Fruit fly (Drosophila melanogaster) whole organism, embryonic: Measurements from ENCODE around the gene nol.

ENCODE experiments used
- CG13775 ChIP-seq: fragments of 200-800 bp; sonication (Bioruptor generic); optimal IDR thresholded peaks from 3 replicates; lab custom pipeline; 2017; ENCODE audit warnings: missing biosample characterization, mild to moderate bottlenecking, missing genetic modification characterization
- CG14014 ChIP-seq: fragments of 200-800 bp; sonication (Bioruptor generic); IDR thresholded peaks from 2 replicates; pipeline ENCODE4 v1.3.6; 2022; ENCODE audit warnings: missing biosample characterization, missing genetic modification characterization
- CG14860 ChIP-seq: fragments of 200-800 bp; sonication (Bioruptor generic); IDR thresholded peaks from 3 replicates; pipeline ENCODE4 v1.3.6; 2022; ENCODE audit warnings: missing biosample characterization, missing genetic modification characterization; ENCODE audit not compliant: partially characterized antibody
- CG14965 ChIP-seq: fragments of 200-800 bp; sonication (Bioruptor generic); optimal IDR thresholded peaks from 2 replicates; lab custom pipeline; 2016; ENCODE audit warnings: missing biosample characterization, missing genetic modification characterization, borderline replicate concordance
- CG15073 ChIP-seq: fragments of 200-800 bp; sonication (Bioruptor generic); optimal IDR thresholded peaks from 2 replicates; lab custom pipeline; 2016; ENCODE audit warnings: missing biosample characterization, missing genetic modification characterization
- CG15269 ChIP-seq: fragments of 200-800 bp; sonication (Bioruptor generic); optimal IDR thresholded peaks from 2 replicates; lab custom pipeline; 2018; ENCODE audit warnings: missing biosample characterization, mild to moderate bottlenecking, missing genetic modification characterization, moderate library complexity
- CG1529 ChIP-seq: fragments of 200-800 bp; sonication (Bioruptor generic); optimal IDR thresholded peaks from 3 replicates; lab custom pipeline; 2018; ENCODE audit warnings: missing biosample characterization, missing genetic modification characterization
- CG15514 ChIP-seq: fragments of 200-800 bp; sonication (Bioruptor generic); optimal IDR thresholded peaks from 3 replicates; lab custom pipeline; 2017; ENCODE audit warnings: missing biosample characterization, missing genetic modification characterization, mild to moderate bottlenecking, moderate library complexity, missing genetic modification reagents
- CG15601 ChIP-seq: fragments of 200-800 bp; sonication (Bioruptor generic); optimal IDR thresholded peaks from 3 replicates; lab custom pipeline; 2019; ENCODE audit warnings: missing biosample characterization, mild to moderate bottlenecking, missing genetic modification characterization, moderate library complexity
- CG17568 ChIP-seq: fragments of 200-800 bp; sonication (Bioruptor generic); optimal IDR thresholded peaks from 2 replicates; lab custom pipeline; 2018; ENCODE audit warnings: missing biosample characterization, mild to moderate bottlenecking, missing genetic modification characterization, moderate library complexity
- CG2678 ChIP-seq: fragments of 200-800 bp; sonication (Bioruptor generic); optimal IDR thresholded peaks from 3 replicates; lab custom pipeline; 2019; ENCODE audit warnings: missing biosample characterization, mild to moderate bottlenecking, missing genetic modification characterization, moderate library complexity
- CG2712 ChIP-seq: fragments of 200-800 bp; optimal IDR thresholded peaks from 3 replicates; lab custom pipeline; 2019; ENCODE audit warnings: missing biosample characterization, mild to moderate bottlenecking, missing genetic modification characterization, moderate library complexity
- CG31365 ChIP-seq: fragments of 200-800 bp; sonication (Bioruptor generic); optimal IDR thresholded peaks from 2 replicates; lab custom pipeline; 2018; ENCODE audit warnings: missing biosample characterization, mild to moderate bottlenecking, missing genetic modification characterization
- CG42726 ChIP-seq: fragments of 200-800 bp; sonication (Bioruptor generic); IDR thresholded peaks from 2 replicates; pipeline ENCODE4 v1.3.6; 2022; ENCODE audit warnings: missing biosample characterization, missing genetic modification characterization; ENCODE audit not compliant: partially characterized antibody
- CG43689 ChIP-seq: fragments of 200-800 bp; sonication (Bioruptor generic); IDR thresholded peaks from 2 replicates; pipeline ENCODE4 v1.3.6; 2022; ENCODE audit warnings: missing biosample characterization, missing genetic modification characterization
- CG4424 ChIP-seq: fragments of 200-800 bp; sonication (Bioruptor generic); optimal IDR thresholded peaks from 3 replicates; lab custom pipeline; 2016; ENCODE audit warnings: missing biosample characterization, missing genetic modification characterization
- CG5953 ChIP-seq: fragments of 200-800 bp; sonication (Bioruptor generic); IDR thresholded peaks from 2 replicates; pipeline ENCODE4 v1.3.6; 2022; ENCODE audit warnings: missing biosample characterization, missing genetic modification characterization
- CG8359 ChIP-seq: fragments of 200-800 bp; sonication (Bioruptor generic); optimal IDR thresholded peaks from 2 replicates; lab custom pipeline; 2017; ENCODE audit warnings: missing biosample characterization, mild to moderate bottlenecking, missing genetic modification characterization, borderline replicate concordance
- CG8388 ChIP-seq: fragments of 200-800 bp; sonication (Bioruptor generic); optimal IDR thresholded peaks from 2 replicates; lab custom pipeline; 2019; ENCODE audit warnings: missing biosample characterization, mild to moderate bottlenecking, missing genetic modification characterization, moderate library complexity
- CHES-1-like ChIP-seq: fragments of 200-800 bp; sonication (Bioruptor generic); optimal IDR thresholded peaks from 2 replicates; lab custom pipeline; 2016; ENCODE audit warnings: missing biosample characterization, missing genetic modification characterization
- D ChIP-seq, 2 experiments: fragments of 200-800 bp in 1 of 2; fragments of >200 bp in 1 of 2; sonication (Bioruptor generic) in 1 of 2; optimal IDR thresholded peaks; 2 replicates in 1 of 2; 3 replicates in 1 of 2; lab custom pipeline; 2017; ENCODE audit warnings: mild to moderate bottlenecking in 1 of 2, missing biosample characterization in 1 of 2, missing genetic modification characterization in 1 of 2, missing genetic modification reagents in 1 of 2
- Dll ChIP-seq: fragments of 200-800 bp; sonication (Bioruptor generic); IDR thresholded peaks from 4 replicates; pipeline ENCODE4 v1.3.6; 2022; ENCODE audit warnings: missing biosample characterization, missing genetic modification characterization; ENCODE audit not compliant: partially characterized antibody
- E2f2 ChIP-seq: fragments of 200-800 bp; sonication (Bioruptor generic); IDR thresholded peaks from 2 replicates; pipeline ENCODE4 v1.3.6; 2022; ENCODE audit warnings: missing biosample characterization, missing genetic modification characterization
- Hr3 ChIP-seq: fragments of 200-800 bp; sonication (Bioruptor generic); optimal IDR thresholded peaks from 3 replicates; lab custom pipeline; 2016; ENCODE audit warnings: missing biosample characterization, missing genetic modification characterization
- Kr ChIP-seq: fragments of 200-800 bp; sonication (Bioruptor generic); optimal IDR thresholded peaks from 2 replicates; lab custom pipeline; 2017; ENCODE audit warnings: missing biosample characterization, mild to moderate bottlenecking, missing genetic modification characterization
- Lhr ChIP-seq: fragments of 200-800 bp; sonication (Bioruptor generic); optimal IDR thresholded peaks from 3 replicates; lab custom pipeline; 2017; ENCODE audit warnings: mild to moderate bottlenecking, missing biosample characterization, missing genetic modification reagents, missing genetic modification characterization
- Nf-YB ChIP-seq: fragments of 200-800 bp; sonication (Bioruptor generic); optimal IDR thresholded peaks from 3 replicates; lab custom pipeline; 2019; ENCODE audit warnings: missing biosample characterization, mild to moderate bottlenecking, missing genetic modification characterization, moderate library complexity
- Pdp1 ChIP-seq, 2 experiments: fragments of 200-800 bp; sonication (Bioruptor generic); optimal IDR thresholded peaks; 3 replicates each; lab custom pipeline; 2016; ENCODE audit warnings: missing biosample characterization in 2 of 2, missing genetic modification characterization in 2 of 2, mild to moderate bottlenecking in 1 of 2, moderate library complexity in 1 of 2
- Ravus ChIP-seq: fragments of 200-800 bp; sonication (Bioruptor generic); IDR thresholded peaks from 2 replicates; pipeline ENCODE4 v1.3.6; 2022; ENCODE audit warnings: missing biosample characterization, missing genetic modification characterization
- abd-A ChIP-seq: fragments of 200-800 bp; sonication (Bioruptor generic); optimal IDR thresholded peaks from 3 replicates; lab custom pipeline; 2019; ENCODE audit warnings: missing biosample characterization, mild to moderate bottlenecking, missing genetic modification characterization, moderate library complexity
- ac ChIP-seq: fragments of 200-800 bp; sonication (Bioruptor generic); optimal IDR thresholded peaks from 3 replicates; lab custom pipeline; 2017; ENCODE audit warnings: missing biosample characterization, mild to moderate bottlenecking, missing genetic modification characterization
- bbx ChIP-seq: fragments of 200-800 bp; sonication (Bioruptor generic); IDR thresholded peaks from 2 replicates; pipeline ENCODE4 v1.3.6; 2022; ENCODE audit warnings: missing biosample characterization, missing genetic modification characterization; ENCODE audit not compliant: partially characterized antibody
- cas ChIP-seq: fragments of 200-800 bp; sonication (Bioruptor generic); IDR thresholded peaks from 2 replicates; pipeline ENCODE4 v1.3.6; 2022; ENCODE audit warnings: missing biosample characterization, missing genetic modification characterization
- cato ChIP-seq: fragments of 200-800 bp; sonication (Bioruptor generic); optimal IDR thresholded peaks from 2 replicates; lab custom pipeline; 2016; ENCODE audit warnings: missing biosample characterization, missing genetic modification characterization, borderline replicate concordance
- chinmo ChIP-seq: fragments of 200-800 bp; sonication (Bioruptor generic); IDR thresholded peaks from 4 replicates; pipeline ENCODE4 v1.3.6; 2022; ENCODE audit warnings: missing biosample characterization, missing genetic modification characterization; ENCODE audit not compliant: partially characterized antibody
- dmrt11E ChIP-seq: fragments of 200-800 bp; sonication (Bioruptor generic); optimal IDR thresholded peaks from 3 replicates; lab custom pipeline; 2018; ENCODE audit warnings: missing biosample characterization, mild to moderate bottlenecking, missing genetic modification characterization, moderate library complexity
- gem ChIP-seq: fragments of 200-800 bp; sonication (Bioruptor generic); optimal IDR thresholded peaks from 2 replicates; lab custom pipeline; 2019; ENCODE audit warnings: missing biosample characterization, mild to moderate bottlenecking, missing genetic modification characterization, moderate library complexity
- hbn ChIP-seq: fragments of 200-800 bp; sonication (Bioruptor generic); IDR thresholded peaks from 2 replicates; pipeline ENCODE4 v1.3.6; 2022; ENCODE audit warnings: missing biosample characterization, missing genetic modification characterization; ENCODE audit not compliant: partially characterized antibody
- hkb ChIP-seq, 2 experiments: fragments of 200-800 bp in 1 of 2; fragments of >200 bp in 1 of 2; sonication (Bioruptor generic) in 1 of 2; IDR thresholded peaks in 1 of 2; optimal IDR thresholded peaks in 1 of 2; 2 replicates each; pipeline versions ENCODE4 v1.3.6 to Lab custom; 2017 to 2022; ENCODE audit warnings: missing biosample characterization in 1 of 2, missing genetic modification characterization in 1 of 2
- nau ChIP-seq: fragments of 200-800 bp; sonication (Bioruptor generic); optimal IDR thresholded peaks from 3 replicates; lab custom pipeline; 2017; ENCODE audit warnings: missing biosample characterization, mild to moderate bottlenecking, missing genetic modification characterization, missing genetic modification reagents
- nerfin-2 ChIP-seq: fragments of 200-800 bp; sonication (Bioruptor generic); IDR thresholded peaks from 2 replicates; pipeline ENCODE4 v1.3.6; 2022; ENCODE audit warnings: missing biosample characterization, missing genetic modification characterization; ENCODE audit not compliant: partially characterized antibody
- pan ChIP-seq, 4 experiments: fragments of >200 bp in 3 of 4; fragments of 200-800 bp in 1 of 4; sonication (Bioruptor generic) in 1 of 4; optimal IDR thresholded peaks in 3 of 4; IDR thresholded peaks in 1 of 4; 2 replicates each; pipeline versions ENCODE4 v1.3.6 to Lab custom; 2017 to 2022; ENCODE audit warnings: missing biosample characterization in 2 of 4, missing genetic modification characterization in 2 of 4, mixed read lengths in 1 of 4
- pum ChIP-seq: fragments of 200-800 bp; sonication (Bioruptor generic); optimal IDR thresholded peaks from 2 replicates; lab custom pipeline; 2016; ENCODE audit warnings: missing biosample characterization, missing genetic modification characterization
- repo ChIP-seq: fragments of 200-800 bp; sonication (Bioruptor generic); optimal IDR thresholded peaks from 2 replicates; lab custom pipeline; 2016; ENCODE audit warnings: missing biosample characterization, missing genetic modification characterization
- rib ChIP-seq: fragments of 200-800 bp; sonication (Bioruptor generic); IDR thresholded peaks from 2 replicates; pipeline ENCODE4 v1.3.6; 2022; ENCODE audit warnings: missing biosample characterization, missing genetic modification characterization
- wor ChIP-seq: fragments of 200-800 bp; sonication (Bioruptor generic); IDR thresholded peaks from 2 replicates; pipeline ENCODE4 v1.3.6; 2022; ENCODE audit warnings: missing biosample characterization, missing genetic modification characterization

nol gene

DNA sequence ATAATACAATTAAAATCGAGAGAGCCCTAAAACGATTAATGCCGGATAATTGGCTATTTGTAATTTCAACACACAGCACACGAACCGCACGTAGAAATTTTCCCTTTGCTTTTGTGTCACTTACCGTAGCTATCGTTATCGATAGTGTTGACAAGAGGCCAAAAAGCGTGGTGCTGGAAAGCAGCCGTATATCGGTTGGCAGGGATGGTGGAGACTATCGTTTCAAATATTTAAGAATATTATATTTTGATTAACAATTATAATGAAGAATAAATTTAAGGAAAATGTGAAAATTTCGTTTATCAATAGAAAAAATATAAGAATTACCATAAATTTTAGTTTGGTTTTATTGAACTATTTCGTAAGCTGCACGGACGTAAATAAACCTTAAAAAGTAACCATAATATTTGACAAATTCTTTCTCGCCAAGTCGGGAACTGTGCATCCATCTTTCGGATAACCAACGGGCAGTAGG is 37.6 kb upstream of the nol start, which contains the start of gene JIL-1 (continued):
- TF ChIP-seq hkb (optimal IDR thresholded peaks at IDR 0.05; lab: Kevin White, UChicago) (no peak), hkb (GFP tag; IDR thresholded peaks at IDR 0.05; lab: Robert Waterston, UW) (peak; percentile 26; the same call in 1 of the 2 replicates), D (optimal IDR thresholded peaks at IDR 0.05; lab: Kevin White, UChicago) (no peak), D (GFP tag; optimal IDR thresholded peaks at IDR 0.05; lab: Kevin White, UChicago) (peak; percentile 1), CG43689 (GFP tag; lab: Robert Waterston, UW) (0 out of 2 replicates have a peak, but pooled peaks have one; percentile 31), Nf-YB (GFP tag; lab: Kevin White, UChicago) (no peak), CG4424 (GFP tag; lab: Kevin White, UChicago) (peak; percentile 44), pan (optimal IDR thresholded peaks at IDR 0.05; lab: Kevin White, UChicago) (no peak), pan (GFP tag; optimal IDR thresholded peaks at IDR 0.05 in 1 of 2, IDR thresholded peaks at IDR 0.05 in 1 of 2) (peak in 1 of 2 experiments; percentile 68), nau (GFP tag; lab: Kevin White, UChicago) (no peak), bbx (GFP tag; lab: Robert Waterston, UW) (peak; percentile 89), CG15514 (GFP tag; lab: Kevin White, UChicago) (peak; percentile 53), Pdp1 (GFP tag; optimal IDR thresholded peaks at IDR 0.05; lab: Kevin White, UChicago) (peak; percentile 1 to 59), CG1529 (GFP tag; lab: Kevin White, UChicago) (peak; percentile 11), nerfin-2 (GFP tag; lab: Robert Waterston, UW) (peak; percentile 80), Lhr (GFP tag; lab: Kevin White, UChicago) (no peak), Hr3 (GFP tag; lab: Kevin White, UChicago) (peak; percentile 65), repo (GFP tag; lab: Kevin White, UChicago) (peak; percentile 19), CG13775 (GFP tag; lab: Kevin White, UChicago) (peak; percentile 37), rib (GFP tag; lab: Robert Waterston, UW) (peak; percentile 50), pum (GFP tag; lab: Kevin White, UChicago) (peak; percentile 1), cas (GFP tag; lab: Robert Waterston, UW) (peak; percentile 57), CG8388 (peak; percentile 2), CG14014 (peak; percentile 62), CG14860 (GFP tag; lab: Robert Waterston, UW) (peak; percentile 86), CG2712 (tag; lab: Kevin White, UChicago) (peak; percentile 44), gem (tag; lab: Kevin White, UChicago) (peak; percentile 59), Dll (peak; percentile 85), CG14965 (GFP tag; lab: Kevin White, UChicago) (no peak), Ravus (GFP tag; lab: Robert Waterston, UW) (no peak), CG15601 (tag; lab: Kevin White, UChicago) (peak; percentile 39), CG42726 (peak; percentile 87), CG15073 (GFP tag; lab: Kevin White, UChicago) (no peak), dmrt11E (tag; lab: Kevin White, UChicago) (peak; percentile 36), CHES-1-like (no peak), wor (GFP tag; lab: Robert Waterston, UW) (0 out of 2 replicates have a peak, but pooled peaks have one; percentile 11), cato (GFP tag; lab: Kevin White, UChicago) (peak; percentile 21), CG5953 (GFP tag; lab: Robert Waterston, UW) (peak; percentile 56), Kr (no peak), E2f2 (peak; percentile 49), CG15269 (tag; lab: Kevin White, UChicago) (peak; percentile 57), chinmo (GFP tag; lab: Robert Waterston, UW) (peak; percentile 67; the same call in 2 of the 4 replicates), CG31365 (tag; lab: Kevin White, UChicago) (no peak), ac (no peak), CG17568 (GFP tag; lab: Kevin White, UChicago) (peak; percentile 25), CG8359 (no peak), CG2678 (tag; lab: Kevin White, UChicago) (peak; percentile 56), hbn (GFP tag; lab: Robert Waterston, UW) (peak; percentile 75), abd-A (tag; lab: Kevin White, UChicago) (peak; percentile 28)
